Fruit fly (Drosophila melanogaster) whole organism, adult: ENCODE results near the gene CG6901.
A peak's percentile ranks its signal among the peaks of the same experiment; 100 is the strongest.

Experiments used
- CG11617 ChIP-seq: fragments of 200-800 bp; sonication (Bioruptor generic); optimal IDR thresholded peaks from 2 replicates; lab custom pipeline; 2017; ENCODE audit warnings: mild to moderate bottlenecking, missing biosample characterization, missing genetic modification reagents, missing genetic modification characterization
- CG12768 ChIP-seq: fragments of 200-800 bp; sonication (Bioruptor generic); optimal IDR thresholded peaks from 2 replicates; lab custom pipeline; 2017; ENCODE audit warnings: missing biosample characterization, missing genetic modification characterization, mild to moderate bottlenecking, moderate library complexity, missing genetic modification reagents
- CG14711 ChIP-seq: fragments of 200-800 bp; sonication (Bioruptor generic); optimal IDR thresholded peaks from 2 replicates; lab custom pipeline; 2018; ENCODE audit warnings: missing biosample characterization, mild to moderate bottlenecking, missing genetic modification characterization, moderate library complexity
- CG1620 ChIP-seq: fragments of 200-800 bp; sonication (Bioruptor generic); optimal IDR thresholded peaks from 2 replicates; lab custom pipeline; 2016; ENCODE audit warnings: missing biosample characterization, missing genetic modification characterization
- CG33017 ChIP-seq: fragments of 200-800 bp; sonication (Bioruptor generic); optimal IDR thresholded peaks from 2 replicates; lab custom pipeline; 2018; ENCODE audit warnings: missing biosample characterization, mild to moderate bottlenecking, missing genetic modification characterization, moderate library complexity
- CG5204 ChIP-seq: fragments of 200-800 bp; sonication (Bioruptor generic); optimal IDR thresholded peaks from 2 replicates; lab custom pipeline; 2016; ENCODE audit warnings: missing biosample characterization, missing genetic modification characterization
- CG7045 ChIP-seq: fragments of 200-800 bp; sonication (Bioruptor generic); optimal IDR thresholded peaks from 2 replicates; lab custom pipeline; 2017; ENCODE audit warnings: missing biosample characterization, mild to moderate bottlenecking, missing genetic modification characterization
- CG7101 ChIP-seq: fragments of 200-800 bp; sonication (Bioruptor generic); optimal IDR thresholded peaks from 2 replicates; lab custom pipeline; 2018; ENCODE audit warnings: missing biosample characterization, mild to moderate bottlenecking, missing genetic modification characterization, moderate library complexity
- Clk ChIP-seq: fragments of 200-800 bp; sonication (Bioruptor generic); optimal IDR thresholded peaks from 2 replicates; lab custom pipeline; 2017; ENCODE audit warnings: missing biosample characterization, missing genetic modification characterization
- Crg-1 ChIP-seq: fragments of 200-800 bp; sonication (Bioruptor generic); optimal IDR thresholded peaks from 2 replicates; lab custom pipeline; 2016; ENCODE audit warnings: missing biosample characterization, missing genetic modification characterization
- Hr96 ChIP-seq: fragments of 200-800 bp; sonication (Bioruptor generic); optimal IDR thresholded peaks from 2 replicates; lab custom pipeline; 2016; ENCODE audit warnings: missing biosample characterization, missing genetic modification characterization
- Mnt ChIP-seq: fragments of 200-800 bp; sonication (Bioruptor generic); optimal IDR thresholded peaks from 2 replicates; lab custom pipeline; 2016; ENCODE audit warnings: missing biosample characterization, mild to moderate bottlenecking, missing genetic modification characterization
- bab1 ChIP-seq: fragments of 200-800 bp; sonication (Bioruptor generic); optimal IDR thresholded peaks from 3 replicates; lab custom pipeline; 2019; ENCODE audit warnings: missing biosample characterization, mild to moderate bottlenecking, missing genetic modification characterization, moderate library complexity
- cic ChIP-seq: fragments of 200-800 bp; sonication (Bioruptor generic); optimal IDR thresholded peaks from 2 replicates; lab custom pipeline; 2017; ENCODE audit warnings: missing biosample characterization, mild to moderate bottlenecking, missing genetic modification characterization, moderate library complexity
- cnc ChIP-seq, 2 experiments: fragments of >200 bp; optimal IDR thresholded peaks; 2 replicates each; lab custom pipeline; 2017
- kay ChIP-seq: fragments of 200-800 bp; sonication (Bioruptor generic); peaks from one replicate; lab custom pipeline; 2016; ENCODE audit warnings: missing biosample characterization, missing genetic modification characterization, borderline replicate concordance
- ovo ChIP-seq: fragments of 200-800 bp; sonication (Bioruptor generic); optimal IDR thresholded peaks from 2 replicates; lab custom pipeline; 2016; ENCODE audit warnings: missing biosample characterization, missing genetic modification characterization
- pad ChIP-seq: fragments of 200-800 bp; sonication (Bioruptor generic); optimal IDR thresholded peaks from 3 replicates; lab custom pipeline; 2017; ENCODE audit warnings: missing biosample characterization, missing genetic modification characterization, mild to moderate bottlenecking, moderate library complexity, missing genetic modification reagents
- tj ChIP-seq: fragments of 200-800 bp; sonication (Bioruptor generic); optimal IDR thresholded peaks from 3 replicates; lab custom pipeline; 2017; ENCODE audit warnings: missing biosample characterization, mild to moderate bottlenecking, missing genetic modification characterization, moderate library complexity
- toe ChIP-seq: fragments of 200-800 bp; sonication (Bioruptor generic); optimal IDR thresholded peaks from 2 replicates; lab custom pipeline; 2016; ENCODE audit warnings: missing biosample characterization, missing genetic modification characterization

CG6901 gene

DNA sequence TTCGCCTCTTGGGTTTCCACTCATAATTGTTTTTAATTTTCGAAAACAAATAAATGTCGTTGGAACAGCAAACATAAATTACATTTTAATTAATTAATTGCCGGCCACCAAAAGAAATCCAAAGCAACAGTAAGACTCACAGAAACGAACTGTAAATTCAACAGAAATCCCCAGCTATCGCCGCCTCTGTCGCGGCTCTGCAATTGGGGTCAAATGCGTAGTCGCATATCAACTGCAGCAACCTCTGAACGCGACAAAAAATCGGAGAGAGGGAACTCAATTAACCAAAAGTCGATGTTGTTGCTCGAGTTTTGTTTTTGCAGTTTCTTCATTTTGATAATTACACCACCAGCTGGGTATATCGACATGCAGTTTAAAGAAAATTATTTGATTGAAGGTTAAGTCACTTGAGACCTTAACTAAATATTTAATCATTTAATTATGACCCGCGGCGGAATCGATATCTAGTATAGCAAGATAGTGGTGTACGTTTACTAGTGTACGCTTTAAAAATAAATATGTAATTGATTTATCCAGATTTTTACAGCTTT is 43.8 kb upstream of the CG6901 start:
- TF ChIP-seq Hr96 (no peak), CG1620 (GFP tag; lab: Kevin White, UChicago) (no peak), Crg-1 (no peak)

dm6 chr3R:16280003-16280998 is 42.9 kb upstream of the CG6901 start:
- TF ChIP-seq cnc (optimal IDR thresholded peaks at IDR 0.05; lab: Kevin White, UChicago) (no peak), CG5204 (GFP tag; lab: Kevin White, UChicago) (peak; percentile 99), CG33017 (tag; lab: Kevin White, UChicago) (peak; percentile 99), CG14711 (peak; percentile 98), CG1620 (GFP tag; lab: Kevin White, UChicago) (peak; percentile 99), CG11617 (GFP tag; lab: Kevin White, UChicago) (peak; percentile 100), Clk (GFP tag; lab: Kevin White, UChicago) (peak; percentile 97), cic (GFP tag; lab: Kevin White, UChicago) (peak; percentile 96), ovo (peak; percentile 95), pad (GFP tag; lab: Kevin White, UChicago) (peak; percentile 93), CG7045 (GFP tag; lab: Kevin White, UChicago) (peak; percentile 99), bab1 (peak; percentile 100), CG7101 (tag; lab: Kevin White, UChicago) (peak; percentile 99), tj (GFP tag; lab: Kevin White, UChicago) (peak; percentile 96), Hr96 (peak; percentile 99), CG12768 (GFP tag; lab: Kevin White, UChicago) (peak; percentile 99), toe (GFP tag; lab: Kevin White, UChicago) (peak; percentile 97), kay (GFP tag; lab: Kevin White, UChicago) (peak; percentile 99), Mnt (GFP tag; lab: Kevin White, UChicago) (peak; percentile 91), Crg-1 (peak; percentile 99)

- TF ChIP-seq CG5204 (GFP tag; lab: Kevin White, UChicago) (no peak), cic (GFP tag; lab: Kevin White, UChicago) (no peak), CG7101 (tag; lab: Kevin White, UChicago) (no peak), pad (GFP tag; lab: Kevin White, UChicago) (no peak), toe (GFP tag; lab: Kevin White, UChicago) (no peak), Hr96 (no peak), tj (GFP tag; lab: Kevin White, UChicago) (no peak), bab1 (no peak), CG11617 (GFP tag; lab: Kevin White, UChicago) (no peak), CG12768 (GFP tag; lab: Kevin White, UChicago) (no peak), kay (GFP tag; lab: Kevin White, UChicago) (no peak), CG33017 (tag; lab: Kevin White, UChicago) (no peak), CG1620 (GFP tag; lab: Kevin White, UChicago) (no peak), cnc (optimal IDR thresholded peaks at IDR 0.05; lab: Kevin White, UChicago) (no peak)
Measured at dm6 chr3R:16281033-16281680, 42.1 kb upstream of the CG6901 start.

DNA sequence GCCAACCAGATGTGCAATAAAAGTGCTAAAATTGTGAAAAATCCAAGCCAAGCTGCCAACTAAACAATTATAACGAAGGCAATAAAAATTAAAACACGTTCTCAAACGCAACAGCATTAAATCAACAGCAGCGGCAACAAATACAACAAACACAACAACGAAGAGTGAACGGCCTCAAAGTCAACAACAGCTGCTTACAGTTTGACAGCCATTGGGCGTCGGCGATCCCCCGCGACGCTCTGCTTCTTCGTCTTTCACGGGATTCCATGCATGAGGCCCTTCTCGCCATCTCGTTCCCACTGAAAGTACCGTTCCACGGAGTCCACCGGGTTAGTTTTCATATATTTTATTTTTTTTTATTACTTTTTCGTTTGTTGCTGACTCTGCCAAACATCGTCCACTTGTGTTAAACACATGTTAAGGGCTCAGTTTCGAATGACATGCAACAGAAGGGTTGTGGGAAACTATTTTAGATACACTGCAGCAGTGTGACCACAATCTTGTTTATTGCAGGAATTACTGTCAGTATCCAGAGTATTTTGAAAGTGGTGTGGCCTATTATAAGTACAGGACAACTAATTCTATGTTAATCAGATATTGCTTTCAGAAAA is 41.0 kb upstream of the CG6901 start:
- TF ChIP-seq kay (GFP tag; lab: Kevin White, UChicago) (peak; percentile 3), tj (GFP tag; lab: Kevin White, UChicago) (peak; percentile 67), ovo (peak; percentile 15), Clk (GFP tag; lab: Kevin White, UChicago) (no peak), CG7045 (GFP tag; lab: Kevin White, UChicago) (no peak)

- no peak for TF ChIP-seq bab1
- TF ChIP-seq cnc (optimal IDR thresholded peaks at IDR 0.05; lab: Kevin White, UChicago), result no peak
- no peak for TF ChIP-seq CG1620 (GFP tag; lab: Kevin White, UChicago)
- TF ChIP-seq cic (GFP tag; lab: Kevin White, UChicago), result no peak
- no peak for TF ChIP-seq CG14711
- no peak for TF ChIP-seq CG5204 (GFP tag; lab: Kevin White, UChicago)
- TF ChIP-seq Hr96, result no peak
Measured at dm6 chr3R:16284481-16284880, 38.7 kb upstream of the CG6901 start.

- TF ChIP-seq cic (GFP tag; lab: Kevin White, UChicago) (peak; percentile 56), Mnt (GFP tag; lab: Kevin White, UChicago) (no peak), kay (GFP tag; lab: Kevin White, UChicago) (no peak), ovo (no peak)
Measured at dm6 chr3R:16284901-16285300, 38.3 kb upstream of the CG6901 start.
